Worm (Caenorhabditis elegans) whole organism, L1 larva: ENCODE results near the gene C08F1.12.

ENCODE experiments used
- aly-2 ChIP-seq: fragments of 150-350 bp; optimal IDR thresholded peaks from 2 replicates; lab custom pipeline; 2014; ENCODE audit warnings: missing biosample characterization, missing genetic modification characterization
- dpl-1 ChIP-seq, 3 experiments: fragments of 150-350 bp in 2 of 3; sonication (generic microtip) in 1 of 3; optimal IDR thresholded peaks; 2 replicates each; lab custom pipeline; 2014 to 2017; ENCODE audit warnings: missing biosample characterization in 3 of 3, missing genetic modification characterization in 3 of 3, missing genetic modification reagents in 3 of 3
- sptf-1 ChIP-seq: fragments of 150-350 bp; optimal IDR thresholded peaks from 2 replicates; lab custom pipeline; 2014; ENCODE audit warnings: missing biosample characterization, missing genetic modification characterization

DNA sequence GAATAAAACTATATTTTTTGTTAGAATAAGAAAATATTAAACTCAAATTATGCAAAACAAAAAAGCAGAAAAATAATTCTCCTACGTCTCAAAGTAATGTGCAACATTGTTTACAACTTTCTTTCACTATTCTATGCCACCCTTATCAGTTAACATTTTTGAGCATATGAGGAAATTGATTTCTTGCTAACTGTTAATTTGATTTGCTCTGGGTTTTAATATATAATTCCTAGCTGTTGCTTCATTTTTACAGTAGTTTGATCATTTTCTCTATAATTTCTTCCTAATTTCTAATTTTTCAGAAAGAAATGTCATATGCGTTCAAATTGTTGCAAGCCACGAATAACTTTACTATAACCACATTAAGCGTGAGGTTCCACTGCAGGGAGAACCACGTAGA, 29.9 kb upstream of the C08F1.12 start, which contains the start of gene T08E11.1:
- TF ChIP-seq sptf-1 (tag; lab: Kevin White, UChicago) (no peak), aly-2 (tag; lab: Kevin White, UChicago) (no peak), dpl-1 (GFP tag; optimal IDR thresholded peaks at IDR 0.05; lab: Kevin White, UChicago) (no peak)
